Worm (Caenorhabditis elegans) whole organism, midembryonic: Measurements from ENCODE around the gene srx-12.

Source experiments
- cog-1 ChIP-seq: sonication (generic microtip); optimal IDR thresholded peaks from 2 replicates; lab custom pipeline; 2016; ENCODE audit warnings: missing genetic modification characterization, missing compliant biosample characterization
- flt-1 ChIP-seq: fragments of 200-800 bp; sonication (Bioruptor generic); IDR thresholded peaks from 2 replicates; pipeline ENCODE4 v1.3.6; 2022; ENCODE audit warnings: missing genetic modification characterization, missing compliant biosample characterization
- klf-2 ChIP-seq: fragments of 200-800 bp; sonication (Bioruptor generic); conservative IDR thresholded peaks from 2 replicates; pipeline ENCODE4 v1.3.6; 2022; ENCODE audit warnings: missing genetic modification reagents, missing genetic modification characterization, missing compliant biosample characterization
- med-1 ChIP-seq: sonication (generic microtip); optimal IDR thresholded peaks from 2 replicates; lab custom pipeline; 2017; ENCODE audit warnings: missing genetic modification characterization, mild to moderate bottlenecking, missing compliant biosample characterization, antibody characterized with exemption, missing genetic modification reagents; ENCODE audit not compliant: insufficient read depth
- ref-1 ChIP-seq: fragments of 200-800 bp; sonication (Bioruptor generic); conservative IDR thresholded peaks from 2 replicates; pipeline ENCODE4 v1.3.6; 2022; ENCODE audit warnings: missing genetic modification reagents, missing genetic modification characterization, missing compliant biosample characterization
- tab-1 ChIP-seq: fragments of 200-800 bp; sonication (Bioruptor generic); IDR thresholded peaks from 2 replicates; pipeline ENCODE4 v1.3.6; 2022; ENCODE audit warnings: missing genetic modification characterization, missing compliant biosample characterization
- ztf-23 ChIP-seq: fragments of 200-800 bp; sonication (Bioruptor generic); IDR thresholded peaks from 2 replicates; pipeline ENCODE4 v1.3.6; 2022; ENCODE audit warnings: missing genetic modification reagents, missing genetic modification characterization, missing compliant biosample characterization
- ztf-29 ChIP-seq: fragments of 200-800 bp; sonication (Bioruptor generic); IDR thresholded peaks from 2 replicates; pipeline ENCODE4 v1.3.6; 2022; ENCODE audit warnings: missing genetic modification reagents, missing genetic modification characterization, missing compliant biosample characterization

- no peak for TF ChIP-seq flt-1 (GFP tag; lab: Robert Waterston, UW)
- TF ChIP-seq tab-1 (GFP tag; lab: Robert Waterston, UW): no peak
- TF ChIP-seq ztf-23 (GFP tag; lab: Robert Waterston, UW): no peak
- TF ChIP-seq cog-1 (tag; lab: Kevin White, UChicago): no peak
- TF ChIP-seq klf-2: no peak
- no peak for TF ChIP-seq ref-1
- TF ChIP-seq med-1: no peak
- TF ChIP-seq ztf-29 (GFP tag; lab: Robert Waterston, UW): no peak
Observed at ce11 chrIV:1046996-1047395, 1.2 kb downstream of the srx-12 start.
